5 fruit fly cellular contexts compared by ENCODE assay signal in the genomic region with DNA sequence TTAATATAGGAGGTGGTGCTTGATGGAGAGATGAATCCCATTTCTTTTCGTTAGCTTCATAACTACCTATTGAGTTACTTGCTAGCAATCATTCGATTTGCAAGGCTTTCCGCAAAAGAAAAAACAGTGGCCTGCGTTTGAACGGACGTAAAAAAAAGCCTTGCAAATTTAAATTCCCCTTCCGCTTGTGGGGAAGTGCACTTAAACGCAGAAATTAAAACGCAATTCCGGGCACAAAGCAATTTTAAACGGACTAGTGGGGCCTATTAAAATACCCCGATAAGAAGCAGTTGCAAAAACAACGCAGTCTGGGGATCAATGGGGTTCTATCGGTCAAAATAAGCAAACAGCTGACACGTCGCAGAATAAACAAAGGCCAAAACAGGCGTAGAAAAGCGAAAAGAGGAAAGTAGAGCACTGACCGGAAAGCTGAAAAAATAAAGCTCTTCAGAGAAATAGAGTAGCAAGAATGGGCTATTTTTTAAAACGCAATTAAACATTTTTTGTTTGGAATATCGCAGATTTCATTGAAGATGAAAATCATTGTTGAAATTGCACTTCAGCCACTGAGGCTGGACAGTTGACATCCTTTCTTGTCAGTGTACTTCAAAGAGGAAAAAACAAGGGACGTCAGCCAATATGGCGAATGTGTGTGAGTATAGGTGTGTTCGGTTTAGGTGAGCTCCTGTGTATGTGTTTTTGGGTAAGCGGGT.
A peak's percentile ranks its signal among the peaks of the same experiment; 100 is the strongest.
TF ChIP-seq lines count a peak whose summit lies in the region.

No protein-coding gene starts in this region.

- TF ChIP-seq CTCF in whole organism, embryonic (GFP tag; optimal IDR thresholded peaks at IDR 0.05; lab: Kevin White, UChicago), result no peak

TF ChIP-seq in whole organism, adult, 20 proteins besides CTCF, POLR2A, EP300 and RAD21 (continues in another document):
- no peak for TF ChIP-seq cnc (optimal IDR thresholded peaks at IDR 0.05; lab: Kevin White, UChicago)
- no peak for TF ChIP-seq CG14711 (tag; optimal IDR thresholded peaks at IDR 0.05; lab: Kevin White, UChicago)
- peak; percentile 12 for TF ChIP-seq Mnt (GFP tag; optimal IDR thresholded peaks at IDR 0.05; lab: Kevin White, UChicago)
- peak; percentile 61 for TF ChIP-seq cic (GFP tag; optimal IDR thresholded peaks at IDR 0.05; lab: Kevin White, UChicago)
- no peak for TF ChIP-seq kay (GFP tag; lab: Kevin White, UChicago; ENCODE audit: borderline replicate concordance)
- TF ChIP-seq pad (GFP tag; optimal IDR thresholded peaks at IDR 0.05; lab: Kevin White, UChicago), result no peak
- peak; percentile 35 for TF ChIP-seq CG7101 (tag; optimal IDR thresholded peaks at IDR 0.05; lab: Kevin White, UChicago)
- TF ChIP-seq tj (GFP tag; optimal IDR thresholded peaks at IDR 0.05; lab: Kevin White, UChicago), result peak; percentile 48
- no peak for TF ChIP-seq CG5204 (GFP tag; optimal IDR thresholded peaks at IDR 0.05; lab: Kevin White, UChicago)
- no peak for TF ChIP-seq Clk (GFP tag; optimal IDR thresholded peaks at IDR 0.05; lab: Kevin White, UChicago)
- TF ChIP-seq CG11617 (GFP tag; optimal IDR thresholded peaks at IDR 0.05; lab: Kevin White, UChicago), result no peak
- no peak for TF ChIP-seq CG33017 (tag; optimal IDR thresholded peaks at IDR 0.05; lab: Kevin White, UChicago)
- TF ChIP-seq toe (GFP tag; optimal IDR thresholded peaks at IDR 0.05; lab: Kevin White, UChicago), result no peak
- TF ChIP-seq bab1 (GFP tag; optimal IDR thresholded peaks at IDR 0.05; lab: Kevin White, UChicago), result no peak
- TF ChIP-seq ovo (GFP tag; optimal IDR thresholded peaks at IDR 0.05; lab: Kevin White, UChicago), result no peak
- TF ChIP-seq CG12768 (GFP tag; optimal IDR thresholded peaks at IDR 0.05; lab: Kevin White, UChicago), result peak; percentile 62
- no peak for TF ChIP-seq CG1620 (GFP tag; optimal IDR thresholded peaks at IDR 0.05; lab: Kevin White, UChicago)

TF ChIP-seq in whole organism, embryonic, 481 proteins besides CTCF, POLR2A, EP300 and RAD21 (continues in another document):
- peak; percentile 72 for TF ChIP-seq phol (tag; optimal IDR thresholded peaks at IDR 0.05; lab: Kevin White, UChicago)
- peak; percentile 7 for TF ChIP-seq CG4424 (GFP tag; optimal IDR thresholded peaks at IDR 0.05; lab: Kevin White, UChicago)
- TF ChIP-seq repo (GFP tag; optimal IDR thresholded peaks at IDR 0.05; lab: Kevin White, UChicago), result no peak
- no peak for TF ChIP-seq Sry-δ (GFP tag; optimal IDR thresholded peaks at IDR 0.05; lab: Kevin White, UChicago)
- TF ChIP-seq CG1832 (GFP tag; optimal IDR thresholded peaks at IDR 0.05; lab: Kevin White, UChicago), result no peak
- no peak for TF ChIP-seq vnd (GFP tag; IDR thresholded peaks at IDR 0.05; lab: Robert Waterston, UW; ENCODE audit: partially characterized antibody)
- no peak for TF ChIP-seq Sry-β (GFP tag; optimal IDR thresholded peaks at IDR 0.05; lab: Kevin White, UChicago)
- peak; percentile 9 for TF ChIP-seq dmrt99B (tag; optimal IDR thresholded peaks at IDR 0.05; lab: Kevin White, UChicago)
- TF ChIP-seq CG1603 (tag; optimal IDR thresholded peaks at IDR 0.05; lab: Kevin White, UChicago), result peak; percentile 16
- TF ChIP-seq CG11696 (GFP tag; IDR thresholded peaks at IDR 0.05; lab: Robert Waterston, UW), result no peak
- no peak for TF ChIP-seq Taf1 (GFP tag; IDR thresholded peaks at IDR 0.05; lab: Robert Waterston, UW)
- TF ChIP-seq CG4328 (GFP tag; optimal IDR thresholded peaks at IDR 0.05; lab: Kevin White, UChicago), result no peak
- TF ChIP-seq pho (GFP tag; optimal IDR thresholded peaks at IDR 0.05; lab: Kevin White, UChicago), result peak; percentile 9
- TF ChIP-seq CG17359 (tag; optimal IDR thresholded peaks at IDR 0.05; lab: Kevin White, UChicago), result peak; percentile 21
- TF ChIP-seq Chrac-16 (GFP tag; optimal IDR thresholded peaks at IDR 0.05; lab: Kevin White, UChicago), result peak; percentile 39
- 0 out of 2 replicates have a peak, but pooled peaks have one; percentile 19 for TF ChIP-seq CG17328 (GFP tag; IDR thresholded peaks at IDR 0.05; lab: Robert Waterston, UW)
- TF ChIP-seq NK7.1 (GFP tag; optimal IDR thresholded peaks at IDR 0.05; lab: Kevin White, UChicago), result no peak

TF ChIP-seq in whole organism, prepupa, 60 proteins besides CTCF, POLR2A, EP300 and RAD21 (continues in another document):
- peak; percentile 54 for TF ChIP-seq CG3032 (tag; optimal IDR thresholded peaks at IDR 0.05; lab: Kevin White, UChicago)
- TF ChIP-seq CG15336 (GFP tag; IDR thresholded peaks at IDR 0.05; lab: Robert Waterston, UW), result peak; percentile 63
- peak; percentile 61 for TF ChIP-seq Smox (GFP tag; optimal IDR thresholded peaks at IDR 0.05; lab: Kevin White, UChicago)
- TF ChIP-seq esn (GFP tag; optimal IDR thresholded peaks at IDR 0.05; lab: Kevin White, UChicago), result peak; percentile 73
- TF ChIP-seq fkh (GFP tag; optimal IDR thresholded peaks at IDR 0.05; lab: Kevin White, UChicago), result no peak
- TF ChIP-seq CG8319 (GFP tag; optimal IDR thresholded peaks at IDR 0.05; lab: Kevin White, UChicago), result peak; percentile 54
- TF ChIP-seq svp (GFP tag; lab: Kevin White, UChicago), result peak; percentile 82
- TF ChIP-seq Blimp-1 (GFP tag; optimal IDR thresholded peaks at IDR 0.05; lab: Kevin White, UChicago), result no peak
- TF ChIP-seq Eip75B (GFP tag; optimal IDR thresholded peaks at IDR 0.05; lab: Kevin White, UChicago), result peak; percentile 62
- TF ChIP-seq dac (GFP tag; optimal IDR thresholded peaks at IDR 0.05; lab: Kevin White, UChicago), result peak; percentile 62
- TF ChIP-seq Lpt (GFP tag; optimal IDR thresholded peaks at IDR 0.05; lab: Kevin White, UChicago), result peak; percentile 55
- peak; percentile 68 for TF ChIP-seq CG10669 (GFP tag; optimal IDR thresholded peaks at IDR 0.05; lab: Kevin White, UChicago)
- TF ChIP-seq CG8632 (GFP tag; optimal IDR thresholded peaks at IDR 0.05; lab: Kevin White, UChicago), result peak; percentile 27
- peak; percentile 43 for TF ChIP-seq CG16779 (tag; optimal IDR thresholded peaks at IDR 0.05; lab: Kevin White, UChicago)
- TF ChIP-seq Hr38 (GFP tag; optimal IDR thresholded peaks at IDR 0.05; lab: Kevin White, UChicago), result no peak
- TF ChIP-seq Ets96B (tag; optimal IDR thresholded peaks at IDR 0.05; lab: Kevin White, UChicago), result peak; percentile 72
- TF ChIP-seq CG9139 (GFP tag; optimal IDR thresholded peaks at IDR 0.05; lab: Kevin White, UChicago), result peak; percentile 11
- TF ChIP-seq CG11294 (GFP tag; IDR thresholded peaks at IDR 0.05; lab: Robert Waterston, UW), result no peak

TF ChIP-seq in whole organism, pupa, 21 proteins besides CTCF, POLR2A, EP300 and RAD21 (continues in another document):
- TF ChIP-seq CG8301 (tag; optimal IDR thresholded peaks at IDR 0.05; lab: Kevin White, UChicago), result peak; percentile 67
- TF ChIP-seq CG4496 (GFP tag; IDR thresholded peaks at IDR 0.05; lab: Robert Waterston, UW), result peak; percentile 81
- no peak for TF ChIP-seq D1 (tag; optimal IDR thresholded peaks at IDR 0.05; lab: Kevin White, UChicago)
- TF ChIP-seq EcR (GFP tag; optimal IDR thresholded peaks at IDR 0.05; lab: Kevin White, UChicago), result peak; percentile 64
- TF ChIP-seq CG17806 (tag; optimal IDR thresholded peaks at IDR 0.05; lab: Kevin White, UChicago), result peak; percentile 66
- peak; percentile 76 for TF ChIP-seq Ets98B (GFP tag; IDR thresholded peaks at IDR 0.05; lab: Robert Waterston, UW)
- peak; percentile 28 for TF ChIP-seq CG8159 (tag; optimal IDR thresholded peaks at IDR 0.05; lab: Kevin White, UChicago)
- peak; percentile 74 for TF ChIP-seq CG14655 (GFP tag; optimal IDR thresholded peaks at IDR 0.05; lab: Kevin White, UChicago)
- TF ChIP-seq fd96Ca (GFP tag; IDR thresholded peaks at IDR 0.05; lab: Robert Waterston, UW), result peak; percentile 70; the same call in 2 of the 3 replicates
- peak; percentile 78 for TF ChIP-seq Pif1A (GFP tag; optimal IDR thresholded peaks at IDR 0.05; lab: Kevin White, UChicago)
- TF ChIP-seq CG13204 (GFP tag; optimal IDR thresholded peaks at IDR 0.05; lab: Kevin White, UChicago), result no peak
- TF ChIP-seq CG15710 (tag; optimal IDR thresholded peaks at IDR 0.05; lab: Kevin White, UChicago), result peak; percentile 53
- TF ChIP-seq CG32121 (GFP tag; IDR thresholded peaks at IDR 0.05; lab: Robert Waterston, UW), result peak; percentile 52
- no peak for TF ChIP-seq gl (tag; optimal IDR thresholded peaks at IDR 0.05; lab: Kevin White, UChicago)
- TF ChIP-seq Snoo (tag; optimal IDR thresholded peaks at IDR 0.05; lab: Kevin White, UChicago), result peak; percentile 26
- no peak for TF ChIP-seq rn (GFP tag; IDR thresholded peaks at IDR 0.05; lab: Robert Waterston, UW)
- TF ChIP-seq CG10348 (GFP tag; IDR thresholded peaks at IDR 0.05; lab: Robert Waterston, UW), result no peak
- TF ChIP-seq Pif1B (GFP tag; optimal IDR thresholded peaks at IDR 0.05; lab: Kevin White, UChicago), result peak; percentile 69
- TF ChIP-seq CG9948 (tag; optimal IDR thresholded peaks at IDR 0.05; lab: Kevin White, UChicago), result peak; percentile 57

TF ChIP-seq in whole organism, wandering third instar larva, 38 proteins besides CTCF, POLR2A, EP300 and RAD21 (continues in another document):
- TF ChIP-seq Mio (GFP tag; optimal IDR thresholded peaks at IDR 0.05; lab: Kevin White, UChicago), result peak; percentile 2
- TF ChIP-seq rgr (GFP tag; optimal IDR thresholded peaks at IDR 0.05; lab: Kevin White, UChicago), result peak; percentile 57
- TF ChIP-seq foxo (GFP tag; optimal IDR thresholded peaks at IDR 0.05; lab: Kevin White, UChicago), result peak in 1 of 2 experiments; percentile 66
- TF ChIP-seq Jra (GFP tag; optimal IDR thresholded peaks at IDR 0.05; lab: Kevin White, UChicago), result no peak
- TF ChIP-seq brk (GFP tag; optimal IDR thresholded peaks at IDR 0.05; lab: Kevin White, UChicago), result peak; percentile 44
- no peak for TF ChIP-seq dl (GFP tag; optimal IDR thresholded peaks at IDR 0.05; lab: Kevin White, UChicago; ENCODE audit: insufficient read depth in 1 of 2, partially characterized antibody in 2 of 2)
- TF ChIP-seq Hr83 (GFP tag; optimal IDR thresholded peaks at IDR 0.05; lab: Kevin White, UChicago; ENCODE audit: poor library complexity, severe bottlenecking), result peak; percentile 59
- TF ChIP-seq Hnf4 (GFP tag; optimal IDR thresholded peaks at IDR 0.05; lab: Kevin White, UChicago), result peak; percentile 68
- TF ChIP-seq Dif (GFP tag; optimal IDR thresholded peaks at IDR 0.05; lab: Kevin White, UChicago; ENCODE audit: partially characterized antibody), result no peak
- peak; percentile 57 for TF ChIP-seq fru (GFP tag; optimal IDR thresholded peaks at IDR 0.05; lab: Kevin White, UChicago)
- no peak for TF ChIP-seq pan (optimal IDR thresholded peaks at IDR 0.05; lab: Kevin White, UChicago)
- TF ChIP-seq psq (GFP tag; optimal IDR thresholded peaks at IDR 0.05; lab: Kevin White, UChicago), result peak; percentile 61
- peak; percentile 6 for TF ChIP-seq CG32264 (GFP tag; optimal IDR thresholded peaks at IDR 0.05; lab: Kevin White, UChicago)
- no peak for TF ChIP-seq Rel (GFP tag; optimal IDR thresholded peaks at IDR 0.05; lab: Kevin White, UChicago)
- peak; percentile 97 for TF ChIP-seq Rel (tag; optimal IDR thresholded peaks at IDR 0.05; lab: Kevin White, UChicago)
- peak; percentile 48 for TF ChIP-seq tai (GFP tag; optimal IDR thresholded peaks at IDR 0.05; lab: Kevin White, UChicago)
- TF ChIP-seq h (GFP tag; optimal IDR thresholded peaks at IDR 0.05; lab: Kevin White, UChicago), result peak; percentile 62
- TF ChIP-seq OdsH (GFP tag; optimal IDR thresholded peaks at IDR 0.05; lab: Kevin White, UChicago), result peak; percentile 54
- peak; percentile 52 for TF ChIP-seq sage (GFP tag; optimal IDR thresholded peaks at IDR 0.05; lab: Kevin White, UChicago)
- peak; percentile 68 for TF ChIP-seq woc (GFP tag; optimal IDR thresholded peaks at IDR 0.05; lab: Kevin White, UChicago)
